Fruit fly (Drosophila melanogaster) whole organism: Measurements from ENCODE around the gene dsx.

Experiments
- CG8478 ChIP-seq: fragments of >200 bp; optimal IDR thresholded peaks from 2 replicates; lab custom pipeline; 2018; ENCODE audit warnings: inconsistent platforms
- Dll ChIP-seq: fragments of >200 bp; optimal IDR thresholded peaks from 2 replicates; lab custom pipeline; 2017
- EcR ChIP-seq, 2 experiments: fragments of >200 bp; optimal IDR thresholded peaks; 2 replicates each; lab custom pipeline; 2017; ENCODE audit warnings: missing biosample characterization in 2 of 2, missing genetic modification characterization in 2 of 2, missing genetic modification reagents in 2 of 2
- pan ChIP-seq: fragments of >200 bp; optimal IDR thresholded peaks from 2 replicates; lab custom pipeline; 2017
- psq ChIP-seq: fragments of >200 bp; optimal IDR thresholded peaks from 2 replicates; lab custom pipeline; 2017
- usp ChIP-seq: fragments of >200 bp; optimal IDR thresholded peaks from 2 replicates; lab custom pipeline; 2017; ENCODE audit warnings: missing biosample characterization, missing genetic modification characterization, mixed read lengths

dm6 chr3R:7966544-7967264 lies 504 bp downstream of the dsx start:
- no peak for TF ChIP-seq usp (GFP tag; lab: Kevin White, UChicago)
- TF ChIP-seq EcR (GFP tag; optimal IDR thresholded peaks at IDR 0.05; lab: Kevin White, UChicago), result no peak
- TF ChIP-seq pan (lab: Kevin White, UChicago), result no peak
- TF ChIP-seq Dll (lab: Kevin White, UChicago), result no peak
- no peak for TF ChIP-seq CG8478
- TF ChIP-seq psq (lab: Kevin White, UChicago), result no peak
